Worm (Caenorhabditis elegans) whole organism, young adult: Measurements from ENCODE around the gene acdh-12.

Experiments
- B0261.1 ChIP-seq: sonication (generic microtip); optimal IDR thresholded peaks from 2 replicates; lab custom pipeline; 2016; ENCODE audit warnings: mild to moderate bottlenecking, missing genetic modification characterization, moderate library complexity, missing compliant biosample characterization
- B0336.3 ChIP-seq: fragments of 200-800 bp; sonication (Bioruptor generic); IDR thresholded peaks from 2 replicates; pipeline ENCODE4 v1.3.6; 2022; ENCODE audit warnings: missing genetic modification characterization, missing compliant biosample characterization
- C17E4.6 ChIP-seq: fragments of 200-800 bp; sonication (Bioruptor generic); IDR thresholded peaks from 2 replicates; pipeline ENCODE4 v1.3.6; 2022; ENCODE audit warnings: missing genetic modification reagents, missing genetic modification characterization, missing compliant biosample characterization
- F23B12.7 ChIP-seq: sonication (generic microtip); optimal IDR thresholded peaks from 2 replicates; lab custom pipeline; 2017; ENCODE audit warnings: missing genetic modification characterization, mild to moderate bottlenecking, missing compliant biosample characterization, antibody characterized with exemption, moderate library complexity; ENCODE audit not compliant: insufficient read depth
- F37B4.10 ChIP-seq: fragments of 200-800 bp; sonication (Bioruptor generic); IDR thresholded peaks from 2 replicates; pipeline ENCODE4 v1.3.6; 2022; ENCODE audit warnings: missing genetic modification characterization, missing compliant biosample characterization
- F49E8.2 ChIP-seq: sonication (generic microtip); optimal IDR thresholded peaks from 3 replicates; lab custom pipeline; 2017; ENCODE audit warnings: missing genetic modification characterization, mild to moderate bottlenecking, missing compliant biosample characterization, antibody characterized with exemption, moderate library complexity; ENCODE audit not compliant: insufficient read depth
- F52B5.7 ChIP-seq: sonication (generic microtip); optimal IDR thresholded peaks from 2 replicates; lab custom pipeline; 2016; ENCODE audit warnings: mild to moderate bottlenecking, missing genetic modification characterization, missing compliant biosample characterization
- F55B11.4 ChIP-seq: sonication (generic microtip); optimal IDR thresholded peaks from 2 replicates; lab custom pipeline; 2016; ENCODE audit warnings: missing compliant biosample characterization, missing genetic modification characterization, borderline replicate concordance; ENCODE audit not compliant: insufficient read depth
- K12H6.12 ChIP-seq: fragments of 200-800 bp; sonication (Bioruptor generic); optimal IDR thresholded peaks from 2 replicates; lab custom pipeline; 2018; ENCODE audit warnings: mild to moderate bottlenecking, missing genetic modification characterization, missing compliant biosample characterization
- T07F8.4 ChIP-seq: sonication (generic microtip); optimal IDR thresholded peaks from 2 replicates; lab custom pipeline; 2016; ENCODE audit warnings: mild to moderate bottlenecking, missing genetic modification characterization, moderate library complexity, missing compliant biosample characterization
- Y53F4B.3 ChIP-seq: fragments of 200-800 bp; sonication (Bioruptor generic); IDR thresholded peaks from 2 replicates; pipeline ENCODE4 v1.3.6; 2022; ENCODE audit warnings: missing genetic modification reagents, missing genetic modification characterization, missing compliant biosample characterization
- Y56A3A.18 ChIP-seq: fragments of 200-800 bp; sonication (Bioruptor generic); IDR thresholded peaks from 2 replicates; pipeline ENCODE4 v1.3.6; 2022; ENCODE audit warnings: missing genetic modification reagents, missing genetic modification characterization, missing compliant biosample characterization
- ZK185.1 ChIP-seq: sonication (generic microtip); optimal IDR thresholded peaks from 2 replicates; lab custom pipeline; 2016; ENCODE audit warnings: mild to moderate bottlenecking, missing genetic modification characterization, missing compliant biosample characterization; ENCODE audit not compliant: poor library complexity, severe bottlenecking
- aptf-3 ChIP-seq: fragments of 200-800 bp; sonication (Bioruptor generic); IDR thresholded peaks from 2 replicates; pipeline ENCODE4 v1.3.6; 2022; ENCODE audit warnings: missing genetic modification characterization, missing compliant biosample characterization
- ceh-27 ChIP-seq: fragments of 200-800 bp; sonication (Bioruptor generic); optimal IDR thresholded peaks from 2 replicates; lab custom pipeline; 2018; ENCODE audit warnings: mild to moderate bottlenecking, missing genetic modification characterization, moderate library complexity, missing compliant biosample characterization
- ceh-58 ChIP-seq: fragments of 200-800 bp; sonication (Bioruptor generic); IDR thresholded peaks from 2 replicates; pipeline ENCODE4 v1.3.6; 2022; ENCODE audit warnings: missing genetic modification characterization, missing compliant biosample characterization
- dox-1 ChIP-seq: fragments of 200-800 bp; sonication (Bioruptor generic); IDR thresholded peaks from 2 replicates; pipeline ENCODE4 v1.3.6; 2022; ENCODE audit warnings: missing genetic modification reagents, missing genetic modification characterization, missing compliant biosample characterization
- egl-18 ChIP-seq: fragments of 200-800 bp; sonication (Bioruptor generic); IDR thresholded peaks from 2 replicates; pipeline ENCODE4 v1.3.6; 2022; ENCODE audit warnings: missing genetic modification reagents, missing genetic modification characterization, missing compliant biosample characterization
- egrh-3 ChIP-seq: fragments of 200-800 bp; sonication (Bioruptor generic); IDR thresholded peaks from 2 replicates; pipeline ENCODE4 v1.3.6; 2022; ENCODE audit warnings: missing genetic modification reagents, missing genetic modification characterization, missing compliant biosample characterization
- ets-4 ChIP-seq: fragments of 200-800 bp; sonication (Bioruptor generic); optimal IDR thresholded peaks from 2 replicates; lab custom pipeline; 2018; ENCODE audit warnings: mild to moderate bottlenecking, missing genetic modification characterization, missing compliant biosample characterization
- fkh-3 ChIP-seq: sonication (generic microtip); optimal IDR thresholded peaks from 2 replicates; lab custom pipeline; 2016; ENCODE audit warnings: mild to moderate bottlenecking, missing genetic modification characterization, missing compliant biosample characterization
- him-1 ChIP-seq: sonication (generic microtip); optimal IDR thresholded peaks from 2 replicates; lab custom pipeline; 2016; ENCODE audit warnings: missing genotype, missing genetic modification reagents, missing genetic modification characterization, missing compliant biosample characterization
- hmg-1.2 ChIP-seq: fragments of 200-800 bp; sonication (Bioruptor generic); IDR thresholded peaks from 2 replicates; pipeline ENCODE4 v1.3.6; 2022; ENCODE audit warnings: missing genetic modification reagents, missing genetic modification characterization, missing compliant biosample characterization
- hsf-1 ChIP-seq: fragments of 200-800 bp; sonication (Bioruptor generic); IDR thresholded peaks from 2 replicates; pipeline ENCODE4 v1.3.6; 2022; ENCODE audit warnings: missing genetic modification reagents, missing genetic modification characterization, missing compliant biosample characterization
- lag-1 ChIP-seq: fragments of 200-800 bp; sonication (Bioruptor generic); IDR thresholded peaks from 2 replicates; pipeline ENCODE4 v1.3.6; 2022; ENCODE audit warnings: missing genetic modification reagents, missing genetic modification characterization, missing compliant biosample characterization
- let-526 ChIP-seq: fragments of 200-800 bp; sonication (Bioruptor generic); IDR thresholded peaks from 2 replicates; pipeline ENCODE4 v1.3.6; 2022; ENCODE audit warnings: missing genetic modification reagents, missing genetic modification characterization, missing compliant biosample characterization
- let-607 ChIP-seq, 2 experiments: fragments of 200-800 bp in 1 of 2; sonication (Bioruptor generic) in 1 of 2; sonication (generic microtip) in 1 of 2; optimal IDR thresholded peaks; 2 replicates each; lab custom pipeline; 2016 to 2018; ENCODE audit warnings: mild to moderate bottlenecking in 2 of 2, missing compliant biosample characterization in 2 of 2, missing genetic modification characterization in 2 of 2, moderate library complexity in 2 of 2, missing genotype in 1 of 2
- lin-26 ChIP-seq: fragments of 200-800 bp; sonication (Bioruptor generic); IDR thresholded peaks from 2 replicates; pipeline ENCODE4 v1.3.6; 2022; ENCODE audit warnings: missing genetic modification reagents, missing genetic modification characterization, missing compliant biosample characterization
- lin-40 ChIP-seq: sonication (generic microtip); optimal IDR thresholded peaks from 2 replicates; lab custom pipeline; 2016; ENCODE audit warnings: missing genetic modification characterization, mild to moderate bottlenecking, missing compliant biosample characterization, missing genotype, missing genetic modification reagents
- lin-54 ChIP-seq: fragments of 200-800 bp; sonication (Bioruptor generic); optimal IDR thresholded peaks from 2 replicates; lab custom pipeline; 2018; ENCODE audit warnings: mild to moderate bottlenecking, missing genetic modification characterization, missing compliant biosample characterization
- lsl-1 ChIP-seq: fragments of 200-800 bp; sonication (Bioruptor generic); optimal IDR thresholded peaks from 2 replicates; lab custom pipeline; 2018; ENCODE audit warnings: mild to moderate bottlenecking, missing genetic modification characterization, moderate library complexity, missing compliant biosample characterization
- mel-28 ChIP-seq: sonication (generic microtip); optimal IDR thresholded peaks from 2 replicates; lab custom pipeline; 2016; ENCODE audit warnings: borderline replicate concordance, mild to moderate bottlenecking, missing genetic modification characterization, missing compliant biosample characterization
- mes-4 ChIP-seq: sonication (generic microtip); optimal IDR thresholded peaks from 2 replicates; lab custom pipeline; 2016; ENCODE audit warnings: missing genotype, missing genetic modification characterization, missing compliant biosample characterization
- nfyb-1 ChIP-seq: fragments of 200-800 bp; sonication (Bioruptor generic); IDR thresholded peaks from 2 replicates; pipeline ENCODE4 v1.3.6; 2022; ENCODE audit warnings: missing genetic modification reagents, missing genetic modification characterization, missing compliant biosample characterization
- nhr-179 ChIP-seq: sonication (generic microtip); optimal IDR thresholded peaks from 2 replicates; lab custom pipeline; 2016; ENCODE audit warnings: mild to moderate bottlenecking, missing genetic modification characterization, missing compliant biosample characterization
- nhr-80 ChIP-seq: sonication (generic microtip); optimal IDR thresholded peaks from 2 replicates; lab custom pipeline; 2016; ENCODE audit warnings: missing genetic modification characterization, missing compliant biosample characterization
- nhr-90 ChIP-seq: sonication (generic microtip); optimal IDR thresholded peaks from 2 replicates; lab custom pipeline; 2016; ENCODE audit warnings: missing genotype, mild to moderate bottlenecking, missing genetic modification characterization, missing compliant biosample characterization
- pha-4 ChIP-seq: fragments of 150-350 bp; sonication (generic microtip); optimal IDR thresholded peaks from 2 replicates; lab custom pipeline; 2014; ENCODE audit warnings: missing biosample characterization, missing genetic modification reagents, missing genetic modification characterization
- repo-1 ChIP-seq: sonication (generic microtip); optimal IDR thresholded peaks from 2 replicates; lab custom pipeline; 2017; ENCODE audit warnings: mild to moderate bottlenecking, missing genetic modification characterization, missing compliant biosample characterization
- sdz-38 ChIP-seq: sonication (generic microtip); optimal IDR thresholded peaks from 2 replicates; lab custom pipeline; 2016; ENCODE audit warnings: missing genotype, missing genetic modification characterization, missing compliant biosample characterization
- snpc-1.3 ChIP-seq: sonication (generic microtip); optimal IDR thresholded peaks from 2 replicates; lab custom pipeline; 2017; ENCODE audit warnings: missing genetic modification characterization, mild to moderate bottlenecking, missing compliant biosample characterization, antibody characterized with exemption, moderate library complexity, missing genotype, missing genetic modification reagents; ENCODE audit not compliant: insufficient read depth
- tlf-1 ChIP-seq: fragments of 200-800 bp; sonication (Bioruptor generic); optimal IDR thresholded peaks from 2 replicates; lab custom pipeline; 2018; ENCODE audit warnings: mild to moderate bottlenecking, missing genetic modification characterization, missing compliant biosample characterization
- zfh-2 ChIP-seq: fragments of 200-800 bp; sonication (Bioruptor generic); conservative IDR thresholded peaks from 2 replicates; pipeline ENCODE4 v1.3.6; 2022; ENCODE audit warnings: missing genetic modification reagents, missing genetic modification characterization, missing compliant biosample characterization
- ztf-18 ChIP-seq: sonication (generic microtip); optimal IDR thresholded peaks from 2 replicates; lab custom pipeline; 2016; ENCODE audit warnings: missing genotype, mild to moderate bottlenecking, missing genetic modification characterization, missing compliant biosample characterization
- ztf-28 ChIP-seq: fragments of 200-800 bp; sonication (Bioruptor generic); IDR thresholded peaks from 2 replicates; pipeline ENCODE4 v1.3.6; 2022; ENCODE audit warnings: missing genetic modification reagents, missing genetic modification characterization, missing compliant biosample characterization
- ztf-6 ChIP-seq: fragments of 200-800 bp; sonication (Bioruptor generic); IDR thresholded peaks from 2 replicates; pipeline ENCODE4 v1.3.6; 2022; ENCODE audit warnings: missing genetic modification reagents, missing genetic modification characterization, missing compliant biosample characterization

Gene acdh-12

DNA sequence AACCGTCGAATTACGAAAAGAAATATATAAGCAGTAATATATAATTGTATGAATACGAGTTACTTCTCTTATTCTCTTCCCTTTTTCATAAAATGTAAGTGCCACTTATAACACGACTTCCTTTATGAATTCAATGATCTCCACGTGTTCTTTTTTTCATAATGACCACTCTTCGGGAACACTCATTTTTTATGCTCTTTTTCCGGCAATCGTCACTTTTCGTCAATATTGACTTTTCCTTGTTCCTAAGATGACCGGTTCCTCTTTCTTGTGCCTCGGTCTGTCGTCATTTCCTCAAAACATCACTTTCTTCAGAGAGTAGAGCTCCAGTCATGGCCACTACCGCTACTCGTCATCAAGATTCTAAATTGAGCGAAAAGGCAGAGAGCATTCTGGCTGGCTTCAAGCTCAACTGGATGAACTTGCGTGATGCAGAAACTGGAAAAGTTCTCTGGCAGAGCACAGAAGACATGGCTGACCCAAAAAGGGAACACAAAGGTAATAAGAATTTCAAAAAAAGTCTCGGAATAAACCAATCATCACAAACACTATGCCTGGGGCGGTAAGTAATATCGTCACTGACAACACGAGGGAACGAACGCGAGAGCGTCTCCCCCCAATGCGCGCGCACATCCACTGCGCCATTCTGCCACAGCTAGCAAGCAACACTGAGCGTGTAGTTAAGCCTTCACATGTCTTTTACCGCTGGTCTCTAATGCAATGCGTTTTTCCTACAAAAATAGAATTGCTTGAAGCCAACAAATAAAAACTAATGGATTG, 11.8 kb downstream of the acdh-12 start, which contains the start of gene pdl-1 (continued):
- peak; percentile 77 for TF ChIP-seq K12H6.12 (tag; lab: Kevin White, UChicago)
- TF ChIP-seq T07F8.4 (tag; lab: Kevin White, UChicago), result peak; percentile 86
- peak; percentile 86 for TF ChIP-seq B0261.1 (tag; lab: Kevin White, UChicago)
- peak; percentile 39 for TF ChIP-seq tlf-1 (GFP tag; lab: Kevin White, UChicago)
- peak; percentile 57 for TF ChIP-seq egrh-3 (GFP tag; lab: Robert Waterston, UW)
- peak; percentile 72 for TF ChIP-seq repo-1 (tag; lab: Kevin White, UChicago)
- peak; percentile 91 for TF ChIP-seq nhr-90 (tag; lab: Kevin White, UChicago)
- TF ChIP-seq him-1, result peak; percentile 97
- peak; percentile 50; the same call in 1 of the 2 replicates for TF ChIP-seq hsf-1
- TF ChIP-seq ets-4, result peak; percentile 62
- peak; percentile 94 for TF ChIP-seq F52B5.7 (tag; lab: Kevin White, UChicago)
- TF ChIP-seq nhr-179 (tag; lab: Kevin White, UChicago), result peak; percentile 77
- TF ChIP-seq sdz-38 (tag; lab: Kevin White, UChicago), result no peak
- TF ChIP-seq lag-1 (GFP tag; lab: Robert Waterston, UW), result no peak
- peak; percentile 78 for TF ChIP-seq lin-54
- no peak for TF ChIP-seq F55B11.4 (tag; lab: Kevin White, UChicago)
- TF ChIP-seq B0336.3 (GFP tag; lab: Robert Waterston, UW), result no peak; the same call in 1 of the 2 replicates
- no peak for TF ChIP-seq ztf-6 (GFP tag; lab: Robert Waterston, UW)
- peak; percentile 89 for TF ChIP-seq snpc-1.3 (tag; lab: Kevin White, UChicago)
- 0 out of 2 replicates have a peak, but pooled peaks have one; percentile 71 for TF ChIP-seq aptf-3 (GFP tag; lab: Robert Waterston, UW)
- TF ChIP-seq mes-4, result peak; percentile 91
- peak; percentile 28 to 30 for TF ChIP-seq let-607 (tag; optimal IDR thresholded peaks at IDR 0.05; lab: Kevin White, UChicago)
- peak; percentile 72 for TF ChIP-seq lin-40
- 0 out of 2 replicates have a peak, but pooled peaks have one; percentile 46 for TF ChIP-seq egl-18
- 0 out of 2 replicates have a peak, but pooled peaks have one; percentile 23 for TF ChIP-seq F37B4.10 (GFP tag; lab: Robert Waterston, UW)
- peak; percentile 92 for TF ChIP-seq dox-1 (GFP tag; lab: Robert Waterston, UW)
- peak; percentile 57 for TF ChIP-seq mel-28 (tag; lab: Kevin White, UChicago)
- no peak for TF ChIP-seq ceh-58 (GFP tag; lab: Robert Waterston, UW)
- peak; percentile 94 for TF ChIP-seq ZK185.1
- peak; percentile 71 for TF ChIP-seq fkh-3 (tag; lab: Kevin White, UChicago)
- TF ChIP-seq Y53F4B.3 (GFP tag; lab: Robert Waterston, UW), result peak; percentile 68; the same call in 1 of the 2 replicates
- TF ChIP-seq lsl-1 (GFP tag; lab: Kevin White, UChicago), result peak; percentile 60
- peak; percentile 91 for TF ChIP-seq Y56A3A.18
- peak; percentile 88 for TF ChIP-seq nfyb-1 (GFP tag; lab: Robert Waterston, UW)
- peak; percentile 96 for TF ChIP-seq lin-26 (GFP tag; lab: Robert Waterston, UW)
- TF ChIP-seq zfh-2 (GFP tag; lab: Robert Waterston, UW), result no peak; the same call in 1 of the 2 replicates
- TF ChIP-seq pha-4 (tag; lab: Kevin White, UChicago), result no peak
- TF ChIP-seq ztf-18, result peak; percentile 80
- peak; percentile 83 for TF ChIP-seq ceh-27 (GFP tag; lab: Kevin White, UChicago)
- TF ChIP-seq F23B12.7 (tag; lab: Kevin White, UChicago), result peak; percentile 54
- peak; percentile 39; the same call in 1 of the 2 replicates for TF ChIP-seq let-526 (GFP tag; lab: Robert Waterston, UW)
- TF ChIP-seq F49E8.2 (tag; lab: Kevin White, UChicago), result no peak
- TF ChIP-seq hmg-1.2 (GFP tag; lab: Robert Waterston, UW), result peak; percentile 78
- peak; percentile 64; the same call in 1 of the 2 replicates for TF ChIP-seq ztf-28
- TF ChIP-seq nhr-80 (tag; lab: Kevin White, UChicago), result peak; percentile 46
- peak; percentile 63; the same call in 1 of the 2 replicates for TF ChIP-seq C17E4.6
